Worm (Caenorhabditis elegans) whole organism, L4 larva: Measurements from ENCODE around the gene F59A2.5.
A peak's percentile ranks its signal among the peaks of the same experiment; 100 is the strongest.

ENCODE experiments used
- F49E8.2 ChIP-seq: sonication (generic microtip); optimal IDR thresholded peaks from 2 replicates; lab custom pipeline; 2016; ENCODE audit warnings: missing compliant biosample characterization, mild to moderate bottlenecking, missing genetic modification characterization, borderline replicate concordance
- R02D3.7 ChIP-seq: fragments of 150-350 bp; sonication (generic microtip); optimal IDR thresholded peaks from 3 replicates; lab custom pipeline; 2014; ENCODE audit warnings: missing biosample characterization, missing genetic modification characterization
- T20F7.1 ChIP-seq: fragments of 200-800 bp; sonication (Bioruptor generic); optimal IDR thresholded peaks from 2 replicates; lab custom pipeline; 2018; ENCODE audit warnings: mild to moderate bottlenecking, missing genetic modification characterization, missing compliant biosample characterization
- T26A8.4 ChIP-seq: fragments of 200-800 bp; sonication (Bioruptor generic); IDR thresholded peaks from 2 replicates; pipeline ENCODE4 v1.3.6; 2022; ENCODE audit warnings: missing genetic modification characterization, missing compliant biosample characterization
- Y48G9A.11 ChIP-seq: fragments of 200-800 bp; sonication (Bioruptor generic); IDR thresholded peaks from 2 replicates; pipeline ENCODE4 v1.3.6; 2022; ENCODE audit warnings: missing genetic modification reagents, missing genetic modification characterization, missing compliant biosample characterization
- Y5F2A.4 ChIP-seq: fragments of 200-800 bp; sonication (Bioruptor generic); optimal IDR thresholded peaks from 2 replicates; lab custom pipeline; 2018; ENCODE audit warnings: mild to moderate bottlenecking, missing genetic modification characterization, missing compliant biosample characterization
- Y75B8A.6 ChIP-seq: fragments of 200-800 bp; sonication (Bioruptor generic); IDR thresholded peaks from 2 replicates; pipeline ENCODE4 v1.3.6; 2022; ENCODE audit warnings: missing genetic modification reagents, missing genetic modification characterization, missing compliant biosample characterization
- ZK546.5 ChIP-seq, 2 experiments: sonication (generic microtip); optimal IDR thresholded peaks; 2 replicates each; lab custom pipeline; 2017; ENCODE audit warnings: missing biosample characterization in 2 of 2, missing genetic modification characterization in 2 of 2
- aha-1 ChIP-seq: fragments of 150-350 bp; peaks from one replicate; lab custom pipeline; 2014; ENCODE audit warnings: missing biosample characterization, missing genetic modification characterization
- arid-1 ChIP-seq: fragments of 200-800 bp; sonication (Bioruptor generic); conservative IDR thresholded peaks from 2 replicates; pipeline ENCODE4 v1.3.6; 2022; ENCODE audit warnings: missing genetic modification reagents, missing genetic modification characterization, missing compliant biosample characterization
- ceh-20 ChIP-seq: fragments of 200-800 bp; sonication (Bioruptor generic); IDR thresholded peaks from 2 replicates; pipeline ENCODE4 v1.3.6; 2022; ENCODE audit warnings: missing genetic modification reagents, missing genetic modification characterization, missing compliant biosample characterization
- ceh-82 ChIP-seq: sonication (generic microtip); optimal IDR thresholded peaks from 2 replicates; lab custom pipeline; 2017; ENCODE audit warnings: missing biosample characterization, missing genetic modification characterization
- ces-1 ChIP-seq: fragments of 150-350 bp; sonication (generic microtip); optimal IDR thresholded peaks from 4 replicates; lab custom pipeline; 2014; ENCODE audit warnings: missing biosample characterization, missing genetic modification reagents, missing genetic modification characterization
- cey-2 ChIP-seq: sonication (generic microtip); optimal IDR thresholded peaks from 3 replicates; lab custom pipeline; 2017; ENCODE audit warnings: missing genetic modification characterization, mild to moderate bottlenecking, missing compliant biosample characterization, antibody characterized with exemption, borderline replicate concordance; ENCODE audit not compliant: insufficient read depth
- daf-8 ChIP-seq: fragments of 200-800 bp; sonication (Bioruptor generic); IDR thresholded peaks from 2 replicates; pipeline ENCODE4 v1.3.6; 2022; ENCODE audit warnings: missing genetic modification characterization, missing compliant biosample characterization
- egl-27 ChIP-seq: sonication (generic microtip); optimal IDR thresholded peaks from 3 replicates; lab custom pipeline; 2017; ENCODE audit warnings: missing biosample characterization, missing genetic modification reagents, missing genetic modification characterization
- egl-43 ChIP-seq: fragments of 200-800 bp; sonication (Bioruptor generic); IDR thresholded peaks from 2 replicates; pipeline ENCODE4 v1.3.6; 2022; ENCODE audit warnings: missing genetic modification reagents, missing genetic modification characterization, missing compliant biosample characterization
- fkh-10 ChIP-seq: fragments of 150-350 bp; optimal IDR thresholded peaks from 2 replicates; lab custom pipeline; 2014; ENCODE audit warnings: missing biosample characterization, missing genetic modification reagents, missing genetic modification characterization
- hlh-30 ChIP-seq: sonication (generic microtip); optimal IDR thresholded peaks from 2 replicates; lab custom pipeline; 2017; ENCODE audit warnings: antibody characterized with exemption, mild to moderate bottlenecking, missing genetic modification characterization, missing compliant biosample characterization; ENCODE audit not compliant: insufficient read depth
- lin-1 ChIP-seq: fragments of 200-800 bp; sonication (Bioruptor generic); IDR thresholded peaks from 2 replicates; pipeline ENCODE4 v1.3.6; 2022; ENCODE audit warnings: missing genetic modification reagents, missing genetic modification characterization, missing compliant biosample characterization
- lin-38 ChIP-seq: fragments of 200-800 bp; sonication (Bioruptor generic); IDR thresholded peaks from 2 replicates; pipeline ENCODE4 v1.3.6; 2022; ENCODE audit warnings: missing genetic modification reagents, missing genetic modification characterization, missing compliant biosample characterization
- lsy-2 ChIP-seq, 2 experiments: fragments of 150-350 bp in 1 of 2; sonication (generic microtip) in 1 of 2; optimal IDR thresholded peaks; 2 replicates each; lab custom pipeline; 2014 to 2017; ENCODE audit warnings: missing biosample characterization in 2 of 2, missing genetic modification characterization in 2 of 2
- madf-9 ChIP-seq: fragments of 200-800 bp; sonication (Bioruptor generic); conservative IDR thresholded peaks from 2 replicates; pipeline ENCODE4 v1.3.6; 2022; ENCODE audit warnings: missing genetic modification reagents, missing genetic modification characterization, missing compliant biosample characterization
- mdt-29 ChIP-seq: fragments of 200-800 bp; sonication (Bioruptor generic); IDR thresholded peaks from 2 replicates; pipeline ENCODE4 v1.3.6; 2022; ENCODE audit warnings: missing genetic modification reagents, missing genetic modification characterization, missing compliant biosample characterization
- nhr-10 ChIP-seq: fragments of 150-350 bp; optimal IDR thresholded peaks from 2 replicates; lab custom pipeline; 2014; ENCODE audit warnings: missing biosample characterization, missing genetic modification characterization
- nhr-25 ChIP-seq: sonication (generic microtip); optimal IDR thresholded peaks from 2 replicates; lab custom pipeline; 2017; ENCODE audit warnings: missing genetic modification characterization, mild to moderate bottlenecking, missing compliant biosample characterization, antibody characterized with exemption, moderate library complexity, borderline replicate concordance; ENCODE audit not compliant: insufficient read depth
- nhr-48 ChIP-seq: sonication (generic microtip); optimal IDR thresholded peaks from 2 replicates; lab custom pipeline; 2016; ENCODE audit warnings: mild to moderate bottlenecking, missing genetic modification characterization, missing compliant biosample characterization
- nhr-76 ChIP-seq: fragments of 150-350 bp; optimal IDR thresholded peaks from 2 replicates; lab custom pipeline; 2014; ENCODE audit warnings: missing biosample characterization, missing genetic modification characterization
- pha-4 ChIP-seq, 2 experiments: fragments of 150-350 bp in 1 of 2; fragments of 200-800 bp in 1 of 2; sonication (Bioruptor generic) in 1 of 2; IDR thresholded peaks in 1 of 2; optimal IDR thresholded peaks in 1 of 2; 2 replicates each; pipeline versions ENCODE4 v1.3.6 to Lab custom; 2014 to 2022; ENCODE audit warnings: missing genetic modification characterization in 2 of 2, missing genetic modification reagents in 2 of 2, missing biosample characterization in 1 of 2, missing compliant biosample characterization in 1 of 2
- php-3 ChIP-seq: fragments of 200-800 bp; sonication (Bioruptor generic); IDR thresholded peaks from 2 replicates; pipeline ENCODE4 v1.3.6; 2022; ENCODE audit warnings: missing genetic modification reagents, missing genetic modification characterization, missing compliant biosample characterization
- rbr-2 ChIP-seq: sonication (generic microtip); optimal IDR thresholded peaks from 2 replicates; lab custom pipeline; 2016; ENCODE audit warnings: missing genotype, missing genetic modification characterization, missing compliant biosample characterization
- spr-1 ChIP-seq: sonication (generic microtip); optimal IDR thresholded peaks from 2 replicates; lab custom pipeline; 2016; ENCODE audit warnings: mild to moderate bottlenecking, missing genetic modification characterization, missing compliant biosample characterization
- tra-1 ChIP-seq: fragments of 200-800 bp; sonication (Bioruptor generic); IDR thresholded peaks from 2 replicates; pipeline ENCODE4 v1.3.6; 2022; ENCODE audit warnings: missing genetic modification reagents, missing genetic modification characterization, missing compliant biosample characterization
- unc-62 ChIP-seq, 3 experiments: fragments of 150-350 bp in 1 of 3; sonication (generic microtip); optimal IDR thresholded peaks in 2 of 3; peaks in 1 of 3; 1 replicate in 1 of 3; 2 replicates in 2 of 3; lab custom pipeline; 2014 to 2017; ENCODE audit warnings: missing biosample characterization in 3 of 3, missing genetic modification characterization in 3 of 3, missing genetic modification reagents in 3 of 3, missing genotype in 1 of 3
- vab-7 ChIP-seq: fragments of 200-800 bp; sonication (Bioruptor generic); IDR thresholded peaks from 2 replicates; pipeline ENCODE4 v1.3.6; 2022; ENCODE audit warnings: missing genetic modification reagents, missing genetic modification characterization, missing compliant biosample characterization
- zip-11 ChIP-seq: fragments of 200-800 bp; sonication (Bioruptor generic); IDR thresholded peaks from 2 replicates; pipeline ENCODE4 v1.3.6; 2022; ENCODE audit warnings: missing genetic modification characterization, missing compliant biosample characterization
- ztf-11 ChIP-seq: fragments of 150-350 bp; optimal IDR thresholded peaks from 2 replicates; lab custom pipeline; 2014; ENCODE audit warnings: missing biosample characterization, missing genetic modification characterization
- ztf-7 ChIP-seq: fragments of 150-350 bp; optimal IDR thresholded peaks from 2 replicates; lab custom pipeline; 2014; ENCODE audit warnings: missing biosample characterization, missing genetic modification characterization

The F59A2.5 gene

DNA sequence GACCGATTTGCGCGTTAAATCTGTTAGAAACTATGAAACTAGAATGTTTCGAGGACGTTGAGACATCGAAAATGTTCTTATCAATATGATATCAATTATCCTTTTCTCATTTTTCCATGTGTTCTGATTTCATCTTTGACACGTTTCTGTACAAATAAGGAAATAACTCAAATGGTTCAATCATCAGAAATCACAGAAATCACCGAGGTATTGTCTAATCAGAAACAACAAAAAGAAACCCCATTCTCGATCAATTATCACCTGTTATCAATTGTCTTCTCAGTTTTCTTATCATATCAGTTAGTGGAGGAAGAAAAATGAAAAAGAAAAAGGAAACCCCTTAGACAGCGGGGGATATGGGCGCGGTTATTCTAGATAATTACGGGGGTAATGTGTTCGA is 30.5 kb downstream of the F59A2.5 start (continued):
- TF ChIP-seq egl-27 (tag; lab: Kevin White, UChicago) = no peak
- no peak for TF ChIP-seq tra-1 (GFP tag; lab: Robert Waterston, UW)
- TF ChIP-seq zip-11 (GFP tag; lab: Robert Waterston, UW) = no peak
- no peak for TF ChIP-seq nhr-25 (tag; lab: Kevin White, UChicago)
- no peak for TF ChIP-seq ztf-11 (tag; lab: Kevin White, UChicago)
- TF ChIP-seq ceh-82 = no peak
- TF ChIP-seq F49E8.2 (tag; lab: Kevin White, UChicago) = no peak
- no peak for TF ChIP-seq spr-1 (tag; lab: Kevin White, UChicago)
- no peak for TF ChIP-seq T26A8.4 (GFP tag; lab: Robert Waterston, UW)
- no peak for TF ChIP-seq arid-1 (GFP tag; lab: Robert Waterston, UW)
- no peak for TF ChIP-seq madf-9 (GFP tag; lab: Robert Waterston, UW)
- no peak for TF ChIP-seq pha-4 (GFP tag; IDR thresholded peaks at IDR 0.05; lab: Robert Waterston, UW)
- TF ChIP-seq pha-4 (tag; optimal IDR thresholded peaks at IDR 0.05; lab: Kevin White, UChicago) = no peak
- peak in 1 of 2 experiments; percentile 4 for TF ChIP-seq lsy-2 (tag; optimal IDR thresholded peaks at IDR 0.05; lab: Kevin White, UChicago)
- TF ChIP-seq nhr-10 (tag; lab: Kevin White, UChicago) = no peak
- no peak for TF ChIP-seq R02D3.7
- no peak for TF ChIP-seq lin-1 (GFP tag; lab: Robert Waterston, UW)
- TF ChIP-seq lin-38 = no peak
- TF ChIP-seq ZK546.5 (tag; optimal IDR thresholded peaks at IDR 0.05; lab: Kevin White, UChicago) = no peak
- no peak for TF ChIP-seq Y48G9A.11 (GFP tag; lab: Robert Waterston, UW)

DNA sequence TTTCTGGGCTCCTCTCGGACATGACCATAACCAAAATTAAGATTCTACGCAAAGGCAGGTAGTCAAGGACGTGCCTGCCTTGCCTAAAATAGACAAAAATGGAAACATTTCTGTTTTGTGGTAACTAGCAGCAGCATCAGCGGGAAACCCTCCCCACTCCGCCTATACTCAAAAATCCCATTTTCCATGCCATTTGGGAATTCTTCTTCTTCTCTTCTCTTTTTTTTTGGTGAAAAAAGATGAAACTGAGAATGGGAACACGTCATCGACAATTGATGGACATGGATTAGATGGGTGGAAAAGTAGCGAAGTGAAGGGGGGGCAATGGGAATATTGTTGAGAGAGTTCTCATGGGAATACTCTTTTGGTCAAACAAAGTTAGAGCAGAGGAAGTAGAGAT is 32.5 kb downstream of the F59A2.5 start:
- TF ChIP-seq nhr-48 (tag; lab: Kevin White, UChicago) (no peak), egl-43 (GFP tag; lab: Robert Waterston, UW) (no peak), ceh-20 (GFP tag; lab: Robert Waterston, UW) (0 out of 2 replicates have a peak, but pooled peaks have one; percentile 40), Y5F2A.4 (GFP tag; lab: Kevin White, UChicago) (no peak), hlh-30 (tag; lab: Kevin White, UChicago) (no peak), unc-62 (GFP tag; optimal IDR thresholded peaks at IDR 0.05 in 1 of 2; lab: Kevin White, UChicago) (peak in 1 of 2 experiments; percentile 28), unc-62 (tag; optimal IDR thresholded peaks at IDR 0.05; lab: Kevin White, UChicago) (no peak), ztf-7 (no peak), vab-7 (no peak), T26A8.4 (GFP tag; lab: Robert Waterston, UW) (no peak), ces-1 (GFP tag; lab: Kevin White, UChicago) (no peak), cey-2 (tag; lab: Kevin White, UChicago) (no peak), spr-1 (tag; lab: Kevin White, UChicago) (no peak), T20F7.1 (no peak), mdt-29 (GFP tag; lab: Robert Waterston, UW) (no peak), ceh-82 (no peak), nhr-76 (tag; lab: Kevin White, UChicago) (no peak), php-3 (GFP tag; lab: Robert Waterston, UW) (no peak), daf-8 (GFP tag; lab: Robert Waterston, UW) (no peak), fkh-10 (GFP tag; lab: Kevin White, UChicago) (no peak), rbr-2 (peak; percentile 2), aha-1 (tag; lab: Kevin White, UChicago) (peak; percentile 93)

DNA sequence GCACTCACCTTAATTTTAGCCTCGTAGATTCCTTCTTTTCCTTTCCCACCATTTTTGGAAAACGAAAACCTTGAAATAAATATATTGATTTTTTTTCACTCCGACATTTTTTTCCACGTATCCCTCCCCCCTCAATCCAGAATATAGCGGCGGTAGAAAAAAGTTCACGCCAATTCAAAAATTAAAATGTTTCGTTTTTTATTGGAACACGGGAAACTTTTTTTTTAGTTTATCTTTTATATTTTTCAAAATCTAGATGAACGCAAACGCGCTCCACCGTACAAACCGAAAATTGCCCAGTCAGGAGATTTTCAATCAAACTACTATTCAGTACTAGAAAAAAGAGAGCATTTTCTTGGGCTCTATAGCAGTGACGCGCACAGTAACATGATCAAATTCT is 39.5 kb downstream of the F59A2.5 start, which contains the start of gene spe-41:
spe-41 (minus strand) TSS at position 72 of the 400 bp plus-strand sequence.
- TF ChIP-seq Y75B8A.6 (GFP tag; lab: Robert Waterston, UW) (no peak), aha-1 (tag; lab: Kevin White, UChicago) (peak; percentile 90)
